Worm (Caenorhabditis elegans) whole organism, early embryonic: Measurements from ENCODE around the gene F27D9.7.

Experiments used
- B0310.2 ChIP-seq: sonication (generic microtip); optimal IDR thresholded peaks from 2 replicates; lab custom pipeline; 2016; ENCODE audit warnings: mild to moderate bottlenecking, missing genetic modification characterization, missing compliant biosample characterization
- F13C5.2 ChIP-seq: sonication (generic microtip); optimal IDR thresholded peaks from 2 replicates; lab custom pipeline; 2017; ENCODE audit warnings: mild to moderate bottlenecking, missing genetic modification characterization, inconsistent platforms, missing compliant biosample characterization
- aly-1 ChIP-seq: sonication (generic microtip); optimal IDR thresholded peaks from 2 replicates; lab custom pipeline; 2016; ENCODE audit warnings: missing genetic modification characterization, missing compliant biosample characterization
- ama-1 ChIP-seq: fragments of 150-350 bp; optimal IDR thresholded peaks from 2 replicates; lab custom pipeline; 2014
- ceh-36 ChIP-seq: sonication (generic microtip); optimal IDR thresholded peaks from 2 replicates; lab custom pipeline; 2016; ENCODE audit warnings: missing genetic modification characterization, inconsistent platforms, missing compliant biosample characterization
- flt-1 ChIP-seq: fragments of 200-800 bp; sonication (Bioruptor generic); IDR thresholded peaks from 2 replicates; pipeline ENCODE4 v1.3.6; 2022; ENCODE audit warnings: missing genetic modification characterization, missing compliant biosample characterization
- hmbx-1 ChIP-seq: sonication (generic microtip); optimal IDR thresholded peaks from 2 replicates; lab custom pipeline; 2016; ENCODE audit warnings: mild to moderate bottlenecking, missing genetic modification characterization, missing compliant biosample characterization
- scrt-1 ChIP-seq: fragments of 200-800 bp; sonication (Bioruptor generic); IDR thresholded peaks from 2 replicates; pipeline ENCODE4 v1.3.6; 2022; ENCODE audit warnings: missing genetic modification characterization, missing compliant biosample characterization
- tbx-37 ChIP-seq: fragments of 200-800 bp; sonication (Bioruptor generic); conservative IDR thresholded peaks from 2 replicates; pipeline ENCODE4 v1.3.6; 2022; ENCODE audit warnings: missing genetic modification reagents, missing genetic modification characterization, missing compliant biosample characterization

- TF ChIP-seq flt-1 (GFP tag; lab: Robert Waterston, UW) (no peak), B0310.2 (tag; lab: Kevin White, UChicago) (no peak), ama-1 (no peak), aly-1 (tag; lab: Kevin White, UChicago) (no peak), hmbx-1 (tag; lab: Kevin White, UChicago) (no peak), scrt-1 (GFP tag; lab: Robert Waterston, UW) (no peak), ceh-36 (tag; lab: Kevin White, UChicago) (no peak), tbx-37 (GFP tag; lab: Robert Waterston, UW) (no peak), F13C5.2 (tag; lab: Kevin White, UChicago) (no peak)
These were observed 18.2 kb downstream of the F27D9.7 start for ce11 chrX:7652308-7652707.
